Fruit fly (Drosophila melanogaster) whole organism, embryonic: ENCODE data around the gene CG3704.

Experiments
- B-H1 ChIP-seq: fragments of 200-800 bp; sonication (Bioruptor generic); IDR thresholded peaks from 3 replicates; pipeline ENCODE4 v1.3.6; 2022; ENCODE audit warnings: missing biosample characterization, missing genetic modification characterization
- CG10209 ChIP-seq: fragments of 200-800 bp; sonication (Bioruptor generic); optimal IDR thresholded peaks from 3 replicates; lab custom pipeline; 2017; ENCODE audit warnings: missing biosample characterization, mild to moderate bottlenecking, missing genetic modification characterization, missing genetic modification reagents
- CG10366 ChIP-seq: fragments of 200-800 bp; sonication (Bioruptor generic); IDR thresholded peaks from 2 replicates; pipeline ENCODE4 v1.3.6; 2022; ENCODE audit warnings: missing biosample characterization, missing genetic modification characterization
- CG10462 ChIP-seq: fragments of 200-800 bp; sonication (Bioruptor generic); optimal IDR thresholded peaks from 2 replicates; lab custom pipeline; 2016; ENCODE audit warnings: missing biosample characterization, missing genetic modification characterization
- CG10979 ChIP-seq: fragments of 200-800 bp; sonication (Bioruptor generic); optimal IDR thresholded peaks from 2 replicates; lab custom pipeline; 2018; ENCODE audit warnings: missing biosample characterization, mild to moderate bottlenecking, missing genetic modification characterization, moderate library complexity
- CG11085 ChIP-seq: fragments of 200-800 bp; sonication (Bioruptor generic); IDR thresholded peaks from 2 replicates; pipeline ENCODE4 v1.3.6; 2022; ENCODE audit warnings: missing biosample characterization, missing genetic modification characterization
- CG11456 ChIP-seq: fragments of 200-800 bp; sonication (Bioruptor generic); IDR thresholded peaks from 3 replicates; pipeline ENCODE4 v1.3.6; 2022; ENCODE audit warnings: missing biosample characterization, missing genetic modification characterization
- CG11723 ChIP-seq: fragments of 200-800 bp; sonication (Bioruptor generic); optimal IDR thresholded peaks from 2 replicates; lab custom pipeline; 2017; ENCODE audit warnings: missing biosample characterization, mild to moderate bottlenecking, missing genetic modification characterization
- CG1233 ChIP-seq: fragments of 200-800 bp; sonication (Bioruptor generic); optimal IDR thresholded peaks from 4 replicates; lab custom pipeline; 2018; ENCODE audit warnings: missing biosample characterization, mild to moderate bottlenecking, missing genetic modification characterization
- CG12942 ChIP-seq: fragments of 200-800 bp; sonication (Bioruptor generic); optimal IDR thresholded peaks from 3 replicates; lab custom pipeline; 2016; ENCODE audit warnings: missing biosample characterization, missing genetic modification characterization
- CG15269 ChIP-seq: fragments of 200-800 bp; sonication (Bioruptor generic); optimal IDR thresholded peaks from 2 replicates; lab custom pipeline; 2018; ENCODE audit warnings: missing biosample characterization, mild to moderate bottlenecking, missing genetic modification characterization, moderate library complexity
- CG1529 ChIP-seq: fragments of 200-800 bp; sonication (Bioruptor generic); optimal IDR thresholded peaks from 3 replicates; lab custom pipeline; 2018; ENCODE audit warnings: missing biosample characterization, missing genetic modification characterization
- CG15514 ChIP-seq: fragments of 200-800 bp; sonication (Bioruptor generic); optimal IDR thresholded peaks from 3 replicates; lab custom pipeline; 2017; ENCODE audit warnings: missing biosample characterization, missing genetic modification characterization, mild to moderate bottlenecking, moderate library complexity, missing genetic modification reagents
- CG18262 ChIP-seq: fragments of 200-800 bp; optimal IDR thresholded peaks from 3 replicates; lab custom pipeline; 2019; ENCODE audit warnings: missing biosample characterization, mild to moderate bottlenecking, missing genetic modification characterization, moderate library complexity
- CG18619 ChIP-seq: fragments of 200-800 bp; sonication (Bioruptor generic); optimal IDR thresholded peaks from 3 replicates; lab custom pipeline; 2017; ENCODE audit warnings: missing biosample characterization, mild to moderate bottlenecking, missing genetic modification characterization
- CG2678 ChIP-seq: fragments of 200-800 bp; sonication (Bioruptor generic); optimal IDR thresholded peaks from 3 replicates; lab custom pipeline; 2019; ENCODE audit warnings: missing biosample characterization, mild to moderate bottlenecking, missing genetic modification characterization, moderate library complexity
- CG31365 ChIP-seq: fragments of 200-800 bp; sonication (Bioruptor generic); optimal IDR thresholded peaks from 2 replicates; lab custom pipeline; 2018; ENCODE audit warnings: missing biosample characterization, mild to moderate bottlenecking, missing genetic modification characterization
- CG6813 ChIP-seq: fragments of 200-800 bp; sonication (Bioruptor generic); optimal IDR thresholded peaks from 2 replicates; lab custom pipeline; 2017; ENCODE audit warnings: missing biosample characterization, missing genetic modification characterization, mild to moderate bottlenecking, moderate library complexity, missing genetic modification reagents
- CG9609 ChIP-seq: fragments of 200-800 bp; sonication (Bioruptor generic); optimal IDR thresholded peaks from 3 replicates; lab custom pipeline; 2016; ENCODE audit warnings: missing biosample characterization, missing genetic modification characterization
- CG9817 ChIP-seq: fragments of 200-800 bp; sonication (Bioruptor generic); optimal IDR thresholded peaks from 2 replicates; lab custom pipeline; 2018; ENCODE audit warnings: missing biosample characterization, mild to moderate bottlenecking, missing genetic modification characterization, moderate library complexity
- Chrac-16 ChIP-seq: fragments of 200-800 bp; sonication (Bioruptor generic); optimal IDR thresholded peaks from 3 replicates; lab custom pipeline; 2016; ENCODE audit warnings: missing biosample characterization, missing genetic modification characterization
- CkIIα-i1 ChIP-seq: fragments of 200-800 bp; sonication (Bioruptor generic); IDR thresholded peaks from 2 replicates; pipeline ENCODE4 v1.3.6; 2022; ENCODE audit warnings: missing biosample characterization, missing genetic modification characterization
- Dip3 ChIP-seq: fragments of 200-800 bp; sonication (Bioruptor generic); optimal IDR thresholded peaks from 3 replicates; lab custom pipeline; 2016; ENCODE audit warnings: missing biosample characterization, missing genetic modification characterization
- ERR ChIP-seq: fragments of 200-800 bp; sonication (Bioruptor generic); optimal IDR thresholded peaks from 2 replicates; lab custom pipeline; 2016; ENCODE audit warnings: missing biosample characterization, missing genetic modification characterization
- Ets65A ChIP-seq: fragments of 200-800 bp; sonication (Bioruptor generic); peaks from one replicate; lab custom pipeline; 2016; ENCODE audit warnings: missing biosample characterization, missing genetic modification characterization
- Ets97D ChIP-seq: fragments of 200-800 bp; sonication (Bioruptor generic); optimal IDR thresholded peaks from 3 replicates; lab custom pipeline; 2016; ENCODE audit warnings: missing biosample characterization, missing genetic modification characterization
- HHEX ChIP-seq: fragments of 200-800 bp; sonication (Bioruptor generic); optimal IDR thresholded peaks from 3 replicates; lab custom pipeline; 2017; ENCODE audit warnings: missing biosample characterization, mild to moderate bottlenecking, missing genetic modification characterization, missing genetic modification reagents
- HmgZ ChIP-seq: fragments of 200-800 bp; sonication (Bioruptor generic); optimal IDR thresholded peaks from 2 replicates; lab custom pipeline; 2018; ENCODE audit warnings: missing biosample characterization, mild to moderate bottlenecking, missing genetic modification characterization
- Hr78 ChIP-seq, 2 experiments: fragments of 200-800 bp in 1 of 2; fragments of >200 bp in 1 of 2; sonication (Bioruptor generic) in 1 of 2; optimal IDR thresholded peaks; 2 replicates each; lab custom pipeline; 2017 to 2019; ENCODE audit warnings: missing biosample characterization in 2 of 2, missing genetic modification characterization in 2 of 2, mild to moderate bottlenecking in 1 of 2, moderate library complexity in 1 of 2
- MTF-1 ChIP-seq: fragments of 200-800 bp; sonication (Bioruptor generic); optimal IDR thresholded peaks from 2 replicates; lab custom pipeline; 2018; ENCODE audit warnings: missing biosample characterization, mild to moderate bottlenecking, missing genetic modification characterization, borderline replicate concordance
- Mad ChIP-seq: fragments of 200-800 bp; sonication (Bioruptor generic); optimal IDR thresholded peaks from 2 replicates; lab custom pipeline; 2016; ENCODE audit warnings: missing biosample characterization, missing genetic modification characterization
- Nf-YA ChIP-seq: fragments of 200-800 bp; sonication (Bioruptor generic); IDR thresholded peaks from 2 replicates; pipeline ENCODE4 v1.3.6; 2022; ENCODE audit warnings: missing biosample characterization, missing genetic modification characterization
- NfI ChIP-seq: fragments of 200-800 bp; sonication (Bioruptor generic); optimal IDR thresholded peaks from 3 replicates; lab custom pipeline; 2018; ENCODE audit warnings: missing biosample characterization, mild to moderate bottlenecking, missing genetic modification characterization, moderate library complexity
- Ptx1 ChIP-seq: fragments of 200-800 bp; sonication (Bioruptor generic); IDR thresholded peaks from 2 replicates; pipeline ENCODE4 v1.3.6; 2022; ENCODE audit warnings: missing biosample characterization, missing genetic modification characterization
- Sry-β ChIP-seq: fragments of 200-800 bp; sonication (Bioruptor generic); optimal IDR thresholded peaks from 2 replicates; lab custom pipeline; 2018; ENCODE audit warnings: missing biosample characterization, mild to moderate bottlenecking, missing genetic modification characterization, moderate library complexity
- TFAM ChIP-seq: fragments of 200-800 bp; sonication (Bioruptor generic); optimal IDR thresholded peaks from 2 replicates; lab custom pipeline; 2017; ENCODE audit warnings: missing biosample characterization, missing genetic modification characterization, inconsistent platforms
- cg ChIP-seq: fragments of 200-800 bp; sonication (Bioruptor generic); optimal IDR thresholded peaks from 3 replicates; lab custom pipeline; 2019; ENCODE audit warnings: missing biosample characterization, mild to moderate bottlenecking, missing genetic modification characterization, moderate library complexity
- crp ChIP-seq, 2 experiments: fragments of 200-800 bp; sonication (Bioruptor generic); optimal IDR thresholded peaks; 2 replicates in 1 of 2; 3 replicates in 1 of 2; lab custom pipeline; 2017; ENCODE audit warnings: missing biosample characterization in 2 of 2, missing genetic modification characterization in 2 of 2, mild to moderate bottlenecking in 1 of 2, moderate library complexity in 1 of 2
- fd96Cb ChIP-seq: fragments of 200-800 bp; sonication (Bioruptor generic); optimal IDR thresholded peaks from 2 replicates; lab custom pipeline; 2018; ENCODE audit warnings: missing biosample characterization, mild to moderate bottlenecking, missing genetic modification characterization, moderate library complexity
- her ChIP-seq: fragments of 200-800 bp; sonication (Bioruptor generic); optimal IDR thresholded peaks from 2 replicates; lab custom pipeline; 2016; ENCODE audit warnings: missing biosample characterization, missing genetic modification characterization
- ind ChIP-seq: fragments of 200-800 bp; sonication (Bioruptor generic); optimal IDR thresholded peaks from 3 replicates; lab custom pipeline; 2016; ENCODE audit warnings: missing biosample characterization, missing genetic modification characterization
- lilli ChIP-seq: fragments of 200-800 bp; sonication (Bioruptor generic); optimal IDR thresholded peaks from 3 replicates; lab custom pipeline; 2016; ENCODE audit warnings: missing biosample characterization, missing genetic modification characterization
- lmd ChIP-seq: fragments of 200-800 bp; sonication (Bioruptor generic); IDR thresholded peaks from 2 replicates; pipeline ENCODE4 v1.3.6; 2022; ENCODE audit warnings: missing biosample characterization, missing genetic modification characterization
- mam ChIP-seq: fragments of 200-800 bp; sonication (Bioruptor generic); optimal IDR thresholded peaks from 3 replicates; lab custom pipeline; 2016; ENCODE audit warnings: missing biosample characterization, missing genetic modification characterization
- pnt ChIP-seq: fragments of 200-800 bp; sonication (Bioruptor generic); optimal IDR thresholded peaks from 3 replicates; lab custom pipeline; 2016; ENCODE audit warnings: missing biosample characterization, missing genetic modification characterization
- sens ChIP-seq: fragments of 200-800 bp; sonication (Bioruptor generic); peaks from one replicate; lab custom pipeline; 2016; ENCODE audit warnings: missing biosample characterization, missing genetic modification characterization
- sisA ChIP-seq: fragments of 200-800 bp; sonication (Bioruptor generic); IDR thresholded peaks from 2 replicates; pipeline ENCODE4 v1.3.6; 2022; ENCODE audit warnings: missing biosample characterization, missing genetic modification characterization
- sob ChIP-seq: fragments of 200-800 bp; sonication (Bioruptor generic); IDR thresholded peaks from 2 replicates; pipeline ENCODE4 v1.3.6; 2022; ENCODE audit warnings: missing biosample characterization, missing genetic modification characterization
- tna ChIP-seq: fragments of 200-800 bp; sonication (Bioruptor generic); IDR thresholded peaks from 2 replicates; pipeline ENCODE4 v1.3.6; 2022; ENCODE audit warnings: missing biosample characterization, missing genetic modification characterization; ENCODE audit not compliant: partially characterized antibody
- tup ChIP-seq: fragments of 200-800 bp; sonication (Bioruptor generic); optimal IDR thresholded peaks from 2 replicates; lab custom pipeline; 2016; ENCODE audit warnings: missing biosample characterization, mild to moderate bottlenecking, missing genetic modification characterization, moderate library complexity

The CG3704 gene

DNA sequence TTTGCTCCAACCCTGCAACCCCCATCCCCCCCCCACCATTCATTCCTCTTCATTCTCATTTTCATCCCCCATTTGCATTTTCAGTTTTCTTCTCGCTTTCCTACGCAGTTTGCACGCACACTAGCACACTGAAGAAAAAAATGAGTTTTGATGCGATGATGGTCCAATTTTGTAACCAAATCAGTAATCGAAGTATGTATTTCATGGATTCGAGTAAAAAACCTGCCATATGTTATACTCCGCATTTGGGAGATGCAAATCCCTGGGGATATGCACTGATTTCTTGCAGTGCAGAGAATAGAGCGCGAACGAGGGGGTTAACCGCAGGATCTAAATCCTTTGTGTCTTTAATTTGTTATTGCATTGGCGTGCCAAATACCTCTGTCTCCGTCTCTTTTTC lies 15.3 kb upstream of the CG3704 start (continued):
- TF ChIP-seq crp (GFP tag; optimal IDR thresholded peaks at IDR 0.05; lab: Kevin White, UChicago) (no peak), CG2678 (tag; lab: Kevin White, UChicago) (peak; percentile 73), CG9817 (peak; percentile 44), mam (peak; percentile 56), ind (GFP tag; lab: Kevin White, UChicago) (peak; percentile 66), CkIIα-i1 (GFP tag; lab: Robert Waterston, UW) (no peak), CG31365 (tag; lab: Kevin White, UChicago) (peak; percentile 15), CG10462 (GFP tag; lab: Kevin White, UChicago) (no peak), pnt (peak; percentile 67), CG10979 (tag; lab: Kevin White, UChicago) (peak; percentile 55), TFAM (GFP tag; lab: Kevin White, UChicago) (no peak), ERR (GFP tag; lab: Kevin White, UChicago) (no peak), CG18619 (GFP tag; lab: Kevin White, UChicago) (peak; percentile 47), Hr78 (GFP tag; optimal IDR thresholded peaks at IDR 0.05; lab: Kevin White, UChicago) (no peak), Sry-β (GFP tag; lab: Kevin White, UChicago) (no peak), Nf-YA (GFP tag; lab: Robert Waterston, UW) (no peak), Ptx1 (GFP tag; lab: Robert Waterston, UW) (peak; percentile 66), Ets97D (GFP tag; lab: Kevin White, UChicago) (no peak), CG15269 (tag; lab: Kevin White, UChicago) (peak; percentile 62), CG6813 (GFP tag; lab: Kevin White, UChicago) (peak; percentile 40), CG15514 (GFP tag; lab: Kevin White, UChicago) (peak; percentile 41), tna (GFP tag; lab: Robert Waterston, UW) (no peak), CG18262 (tag; lab: Kevin White, UChicago) (peak; percentile 42), Chrac-16 (GFP tag; lab: Kevin White, UChicago) (peak; percentile 17), CG11085 (GFP tag; lab: Robert Waterston, UW) (peak; percentile 31; the same call in 1 of the 2 replicates), CG11723 (GFP tag; lab: Kevin White, UChicago) (peak; percentile 5), CG9609 (GFP tag; lab: Kevin White, UChicago) (peak; percentile 34), tup (GFP tag; lab: Kevin White, UChicago) (peak; percentile 15), Mad (GFP tag; lab: Kevin White, UChicago) (no peak), CG12942 (GFP tag; lab: Kevin White, UChicago) (peak; percentile 42), Dip3 (GFP tag; lab: Kevin White, UChicago) (peak; percentile 28), B-H1 (GFP tag; lab: Robert Waterston, UW) (no peak; the same call in 2 of the 3 replicates), MTF-1 (peak; percentile 3), cg (GFP tag; lab: Kevin White, UChicago) (no peak), fd96Cb (tag; lab: Kevin White, UChicago) (peak; percentile 61), lilli (GFP tag; lab: Kevin White, UChicago) (peak; percentile 62), HmgZ (tag; lab: Kevin White, UChicago) (peak; percentile 8), CG1233 (peak; percentile 25), Ets65A (GFP tag; lab: Kevin White, UChicago) (peak; percentile 93), HHEX (GFP tag; lab: Kevin White, UChicago) (peak; percentile 53), CG11456 (GFP tag; lab: Robert Waterston, UW) (peak; percentile 64; the same call in 2 of the 3 replicates), sob (GFP tag; lab: Robert Waterston, UW) (peak; percentile 53; the same call in 1 of the 2 replicates), lmd (GFP tag; lab: Robert Waterston, UW) (peak; percentile 73), sisA (GFP tag; lab: Robert Waterston, UW) (peak; percentile 75), CG10366 (peak; percentile 50; the same call in 1 of the 2 replicates), NfI (peak; percentile 62), CG10209 (GFP tag; lab: Kevin White, UChicago) (peak; percentile 41), sens (GFP tag; lab: Kevin White, UChicago) (peak; percentile 90), her (GFP tag; lab: Kevin White, UChicago) (peak; percentile 26), CG1529 (GFP tag; lab: Kevin White, UChicago) (peak; percentile 2)
